Fruit fly (Drosophila melanogaster) whole organism, embryonic: ENCODE data around the gene RhoBTB.

Experiments
- ATbp ChIP-seq: fragments of 200-800 bp; sonication (Bioruptor generic); optimal IDR thresholded peaks from 2 replicates; lab custom pipeline; 2017; ENCODE audit warnings: missing biosample characterization, mild to moderate bottlenecking, missing genetic modification characterization, missing genetic modification reagents
- Aef1 ChIP-seq: fragments of 200-800 bp; sonication (Bioruptor generic); IDR thresholded peaks from 3 replicates; pipeline ENCODE4 v1.3.6; 2022; ENCODE audit warnings: missing biosample characterization, missing genetic modification characterization
- Blimp-1 ChIP-seq: fragments of 200-800 bp; sonication (Bioruptor generic); optimal IDR thresholded peaks from 3 replicates; lab custom pipeline; 2018; ENCODE audit warnings: missing biosample characterization, missing genetic modification characterization, mild to moderate bottlenecking, moderate library complexity, missing genetic modification reagents
- CG10321 ChIP-seq: fragments of 200-800 bp; sonication (Bioruptor generic); IDR thresholded peaks from 2 replicates; pipeline ENCODE4 v1.3.6; 2022; ENCODE audit warnings: missing biosample characterization, missing genetic modification characterization
- CG11398 ChIP-seq: fragments of 200-800 bp; sonication (Bioruptor generic); optimal IDR thresholded peaks from 2 replicates; lab custom pipeline; 2016; ENCODE audit warnings: missing biosample characterization, missing genetic modification characterization
- CG14965 ChIP-seq: fragments of 200-800 bp; sonication (Bioruptor generic); optimal IDR thresholded peaks from 2 replicates; lab custom pipeline; 2016; ENCODE audit warnings: missing biosample characterization, missing genetic modification characterization, borderline replicate concordance
- CG16779 ChIP-seq: fragments of 200-800 bp; sonication (Bioruptor generic); IDR thresholded peaks from 2 replicates; pipeline ENCODE4 v1.3.6; 2022; ENCODE audit warnings: missing biosample characterization, missing genetic modification characterization
- CG17186 ChIP-seq: fragments of 200-800 bp; sonication (Bioruptor generic); optimal IDR thresholded peaks from 3 replicates; lab custom pipeline; 2017; ENCODE audit warnings: missing biosample characterization, missing genetic modification reagents, missing genetic modification characterization
- CG1792 ChIP-seq: fragments of 200-800 bp; sonication (Bioruptor generic); optimal IDR thresholded peaks from 2 replicates; lab custom pipeline; 2016; ENCODE audit warnings: missing biosample characterization, missing genetic modification characterization
- CG32767 ChIP-seq: fragments of 200-800 bp; sonication (Bioruptor generic); IDR thresholded peaks from 2 replicates; pipeline ENCODE4 v1.3.6; 2022; ENCODE audit warnings: missing biosample characterization, missing genetic modification characterization
- CG33557 ChIP-seq: fragments of 200-800 bp; sonication (Bioruptor generic); optimal IDR thresholded peaks from 2 replicates; lab custom pipeline; 2019; ENCODE audit warnings: missing biosample characterization, mild to moderate bottlenecking, missing genetic modification characterization, moderate library complexity
- CG3726 ChIP-seq: fragments of 200-800 bp; sonication (Bioruptor generic); IDR thresholded peaks from 3 replicates; pipeline ENCODE4, ENCODE4 v1.3.6; 2022; ENCODE audit warnings: missing biosample characterization, missing genetic modification characterization
- CG4360 ChIP-seq: fragments of 200-800 bp; sonication (Bioruptor generic); IDR thresholded peaks from 2 replicates; pipeline ENCODE4 v1.3.6; 2022; ENCODE audit warnings: missing biosample characterization, missing genetic modification characterization
- CG7372 ChIP-seq: fragments of 200-800 bp; sonication (Bioruptor generic); IDR thresholded peaks from 2 replicates; pipeline ENCODE4 v1.3.6; 2022; ENCODE audit warnings: missing biosample characterization, missing genetic modification characterization
- CG9727 ChIP-seq: fragments of 200-800 bp; sonication (Bioruptor generic); optimal IDR thresholded peaks from 3 replicates; lab custom pipeline; 2017; ENCODE audit warnings: missing biosample characterization, mild to moderate bottlenecking, missing genetic modification characterization
- CG9932 ChIP-seq: fragments of 200-800 bp; sonication (Bioruptor generic); IDR thresholded peaks from 2 replicates; pipeline ENCODE4 v1.3.6; 2022; ENCODE audit warnings: missing biosample characterization, missing genetic modification characterization
- Deaf1 ChIP-seq: fragments of 200-800 bp; optimal IDR thresholded peaks from 3 replicates; lab custom pipeline; 2019; ENCODE audit warnings: missing biosample characterization, mild to moderate bottlenecking, missing genetic modification characterization, moderate library complexity
- Dll ChIP-seq: fragments of 200-800 bp; sonication (Bioruptor generic); IDR thresholded peaks from 4 replicates; pipeline ENCODE4 v1.3.6; 2022; ENCODE audit warnings: missing biosample characterization, missing genetic modification characterization; ENCODE audit not compliant: partially characterized antibody
- Drgx ChIP-seq: fragments of 200-800 bp; sonication (Bioruptor generic); IDR thresholded peaks from 2 replicates; pipeline ENCODE4 v1.3.6; 2022; ENCODE audit warnings: missing biosample characterization, missing genetic modification characterization
- Ets65A ChIP-seq: fragments of 200-800 bp; sonication (Bioruptor generic); peaks from one replicate; lab custom pipeline; 2016; ENCODE audit warnings: missing biosample characterization, missing genetic modification characterization
- Ets97D ChIP-seq: fragments of 200-800 bp; sonication (Bioruptor generic); optimal IDR thresholded peaks from 3 replicates; lab custom pipeline; 2016; ENCODE audit warnings: missing biosample characterization, missing genetic modification characterization
- HLH4C ChIP-seq: fragments of 200-800 bp; sonication (Bioruptor generic); IDR thresholded peaks from 3 replicates; pipeline ENCODE4 v1.3.6; 2022; ENCODE audit warnings: missing biosample characterization, missing genetic modification characterization; ENCODE audit not compliant: partially characterized antibody
- Hr51 ChIP-seq, 2 experiments: fragments of 200-800 bp; sonication (Bioruptor generic); optimal IDR thresholded peaks; 2 replicates in 1 of 2; 3 replicates in 1 of 2; lab custom pipeline; 2016 to 2018; ENCODE audit warnings: missing biosample characterization in 2 of 2, missing genetic modification characterization in 2 of 2, mild to moderate bottlenecking in 1 of 2, moderate library complexity in 1 of 2
- Lim3 ChIP-seq: fragments of 200-800 bp; sonication (Bioruptor generic); IDR thresholded peaks from 2 replicates; pipeline ENCODE4 v1.3.6; 2022; ENCODE audit warnings: missing biosample characterization, missing genetic modification characterization
- Lpt ChIP-seq: fragments of >200 bp; optimal IDR thresholded peaks from 2 replicates; lab custom pipeline; 2018; ENCODE audit warnings: missing biosample characterization, missing genetic modification characterization
- MBD-R2 ChIP-seq: fragments of 200-800 bp; sonication (Bioruptor generic); IDR thresholded peaks from 2 replicates; pipeline ENCODE4 v1.3.6; 2022; ENCODE audit warnings: missing biosample characterization, missing genetic modification characterization
- NC2β ChIP-seq: fragments of 200-800 bp; sonication (Bioruptor generic); optimal IDR thresholded peaks from 2 replicates; lab custom pipeline; 2016; ENCODE audit warnings: missing biosample characterization, missing genetic modification characterization
- Stat92E ChIP-seq, 3 experiments: fragments of >200 bp in 2 of 3; fragments of 200-800 bp in 1 of 3; sonication (Bioruptor generic) in 1 of 3; optimal IDR thresholded peaks; 2 replicates each; lab custom pipeline; 2017 to 2019; ENCODE audit warnings: missing biosample characterization in 3 of 3, missing genetic modification characterization in 3 of 3, mild to moderate bottlenecking in 1 of 3, moderate library complexity in 1 of 3
- Trl ChIP-seq, 3 experiments: fragments of >200 bp in 2 of 3; fragments of 200-800 bp in 1 of 3; sonication (Bioruptor generic) in 1 of 3; optimal IDR thresholded peaks; 2 replicates in 1 of 3; 3 replicates in 2 of 3; lab custom pipeline; 2016 to 2017; ENCODE audit warnings: missing biosample characterization in 1 of 3, missing genetic modification characterization in 1 of 3
- Vsx1 ChIP-seq: fragments of 200-800 bp; sonication (Bioruptor generic); optimal IDR thresholded peaks from 2 replicates; lab custom pipeline; 2017; ENCODE audit warnings: missing biosample characterization, mild to moderate bottlenecking, missing genetic modification characterization, missing genetic modification reagents
- al ChIP-seq: fragments of 200-800 bp; sonication (Bioruptor generic); IDR thresholded peaks from 2 replicates; pipeline ENCODE4 v1.3.6; 2022; ENCODE audit warnings: missing biosample characterization, missing genetic modification characterization
- ase ChIP-seq: fragments of 200-800 bp; sonication (Bioruptor generic); IDR thresholded peaks from 3 replicates; pipeline ENCODE4 v1.3.6; 2022; ENCODE audit warnings: missing biosample characterization, missing genetic modification characterization
- bigmax ChIP-seq: fragments of 200-800 bp; sonication (Bioruptor generic); optimal IDR thresholded peaks from 2 replicates; lab custom pipeline; 2018; ENCODE audit warnings: missing biosample characterization, mild to moderate bottlenecking, missing genetic modification characterization
- btn ChIP-seq: fragments of 200-800 bp; sonication (Bioruptor generic); optimal IDR thresholded peaks from 2 replicates; lab custom pipeline; 2016; ENCODE audit warnings: missing biosample characterization, missing genetic modification characterization
- chif ChIP-seq, 2 experiments: fragments of 200-800 bp; sonication (Bioruptor generic); optimal IDR thresholded peaks; 3 replicates each; lab custom pipeline; 2016; ENCODE audit warnings: missing biosample characterization in 2 of 2, missing genetic modification characterization in 2 of 2
- crp ChIP-seq, 2 experiments: fragments of 200-800 bp; sonication (Bioruptor generic); optimal IDR thresholded peaks; 2 replicates in 1 of 2; 3 replicates in 1 of 2; lab custom pipeline; 2017; ENCODE audit warnings: missing biosample characterization in 2 of 2, missing genetic modification characterization in 2 of 2, mild to moderate bottlenecking in 1 of 2, moderate library complexity in 1 of 2
- dpn ChIP-seq, 2 experiments: fragments of 200-800 bp; sonication (Bioruptor generic); optimal IDR thresholded peaks; 3 replicates each; lab custom pipeline; 2016; ENCODE audit warnings: missing biosample characterization in 2 of 2, missing genetic modification characterization in 2 of 2
- fd96Cb ChIP-seq: fragments of 200-800 bp; sonication (Bioruptor generic); optimal IDR thresholded peaks from 2 replicates; lab custom pipeline; 2018; ENCODE audit warnings: missing biosample characterization, mild to moderate bottlenecking, missing genetic modification characterization, moderate library complexity
- gce ChIP-seq: fragments of 200-800 bp; sonication (Bioruptor generic); IDR thresholded peaks from 3 replicates; pipeline ENCODE4 v1.3.6; 2022; ENCODE audit warnings: missing biosample characterization, missing genetic modification characterization
- luna ChIP-seq: fragments of 200-800 bp; sonication (Bioruptor generic); optimal IDR thresholded peaks from 2 replicates; lab custom pipeline; 2016; ENCODE audit warnings: missing biosample characterization, missing genetic modification characterization
- psq ChIP-seq: fragments of 200-800 bp; sonication (Bioruptor generic); optimal IDR thresholded peaks from 2 replicates; lab custom pipeline; 2017; ENCODE audit warnings: missing biosample characterization, missing genetic modification characterization
- ro ChIP-seq: fragments of 200-800 bp; sonication (Bioruptor generic); IDR thresholded peaks from 2 replicates; pipeline ENCODE4 v1.3.6; 2022; ENCODE audit warnings: missing biosample characterization, missing genetic modification characterization
- schlank ChIP-seq: fragments of 200-800 bp; sonication (Bioruptor generic); optimal IDR thresholded peaks from 2 replicates; lab custom pipeline; 2018; ENCODE audit warnings: missing biosample characterization, mild to moderate bottlenecking, missing genetic modification characterization
- stwl ChIP-seq: fragments of 200-800 bp; sonication (Bioruptor generic); optimal IDR thresholded peaks from 3 replicates; lab custom pipeline; 2018; ENCODE audit warnings: missing biosample characterization, mild to moderate bottlenecking, missing genetic modification characterization, moderate library complexity
- tio ChIP-seq: fragments of 200-800 bp; sonication (Bioruptor generic); optimal IDR thresholded peaks from 2 replicates; lab custom pipeline; 2017; ENCODE audit warnings: missing biosample characterization, missing genetic modification characterization, inconsistent platforms
- vnd ChIP-seq: fragments of 200-800 bp; sonication (Bioruptor generic); IDR thresholded peaks from 3 replicates; pipeline ENCODE4 v1.3.6; 2022; ENCODE audit warnings: missing biosample characterization, missing genetic modification characterization; ENCODE audit not compliant: partially characterized antibody
- zfh2 ChIP-seq: fragments of 200-800 bp; sonication (Bioruptor generic); optimal IDR thresholded peaks from 2 replicates; lab custom pipeline; 2016; ENCODE audit warnings: missing biosample characterization, missing genetic modification characterization

The RhoBTB gene

DNA sequence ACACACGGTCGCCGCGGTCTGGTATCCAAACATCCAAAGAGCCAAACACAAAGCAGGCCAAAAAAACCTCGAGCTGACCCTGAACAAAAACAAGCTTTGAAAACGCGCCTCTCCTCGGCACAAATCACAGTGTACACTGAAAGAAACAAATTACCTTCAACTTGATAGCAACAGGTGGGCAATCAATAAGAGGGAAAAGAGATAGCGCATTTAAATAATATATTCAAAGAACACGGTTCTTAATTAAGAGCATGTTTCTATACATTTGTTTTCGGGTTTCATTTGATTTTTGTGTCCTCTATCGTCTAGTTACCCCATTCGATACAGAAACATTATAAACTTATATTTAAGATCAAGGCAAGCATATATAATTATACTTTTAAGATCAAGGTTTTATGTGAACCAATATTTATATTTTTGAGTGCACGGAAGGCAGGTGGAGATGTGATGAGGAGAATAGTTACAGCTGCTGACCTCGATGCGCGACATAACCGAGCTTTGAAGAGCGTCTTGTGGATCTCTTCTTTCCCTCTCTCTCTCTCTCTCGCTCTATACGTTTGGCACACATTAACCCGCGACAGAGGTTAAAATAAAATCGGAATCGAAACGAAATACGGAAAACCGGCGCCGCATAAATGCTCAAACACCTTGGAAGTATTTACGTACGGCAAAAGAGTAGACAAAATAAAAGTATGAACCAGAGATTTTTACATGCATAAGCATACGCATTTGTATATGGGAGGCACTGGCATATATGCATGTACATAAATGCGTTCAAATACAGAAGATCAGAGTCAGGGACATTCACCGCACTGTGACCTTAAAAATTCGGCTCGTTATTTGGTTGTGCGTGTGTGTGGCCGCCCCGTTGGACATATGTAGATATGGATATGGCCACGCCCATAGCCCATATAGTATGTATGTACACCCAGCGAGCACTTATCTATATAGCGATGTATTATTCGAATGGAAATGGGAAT, 22.5 kb downstream of the RhoBTB start (continued):
- TF ChIP-seq gce (GFP tag; lab: Robert Waterston, UW) (peak; percentile 51; the same call in 1 of the 3 replicates), Ets97D (GFP tag; lab: Kevin White, UChicago) (peak; percentile 20), Drgx (GFP tag; lab: Robert Waterston, UW) (peak; percentile 78), dpn (GFP tag; optimal IDR thresholded peaks at IDR 0.05; lab: Kevin White, UChicago) (peak; percentile 77 to 84), HLH4C (GFP tag; lab: Robert Waterston, UW) (no peak), Stat92E (GFP tag; optimal IDR thresholded peaks at IDR 0.05; lab: Kevin White, UChicago) (peak in 1 of 3 experiments; percentile 46), luna (GFP tag; lab: Kevin White, UChicago) (no peak), CG17186 (peak; percentile 26), Blimp-1 (GFP tag; lab: Kevin White, UChicago) (peak; percentile 81), CG9727 (GFP tag; lab: Kevin White, UChicago) (peak; percentile 78), Lim3 (GFP tag; lab: Robert Waterston, UW) (0 out of 2 replicates have a peak, but pooled peaks have one; percentile 15), chif (GFP tag; optimal IDR thresholded peaks at IDR 0.05; lab: Kevin White, UChicago) (peak; percentile 56 to 72), zfh2 (GFP tag; lab: Kevin White, UChicago) (peak; percentile 64), Deaf1 (tag; lab: Kevin White, UChicago) (peak; percentile 60), CG1792 (GFP tag; lab: Kevin White, UChicago) (peak; percentile 41), ro (GFP tag; lab: Robert Waterston, UW) (peak; percentile 38; the same call in 1 of the 2 replicates), fd96Cb (tag; lab: Kevin White, UChicago) (peak; percentile 82), Vsx1 (GFP tag; lab: Kevin White, UChicago) (peak; percentile 88), CG10321 (peak; percentile 40; the same call in 1 of the 2 replicates), schlank (tag; lab: Kevin White, UChicago) (peak; percentile 29), NC2β (peak; percentile 50), bigmax (no peak), stwl (tag; lab: Kevin White, UChicago) (no peak), ase (GFP tag; lab: Robert Waterston, UW) (peak; percentile 79), CG11398 (GFP tag; lab: Kevin White, UChicago) (peak; percentile 23), vnd (GFP tag; lab: Robert Waterston, UW) (no peak), CG3726 (GFP tag; lab: Robert Waterston, UW) (no peak), Aef1 (GFP tag; lab: Robert Waterston, UW) (peak; percentile 73), Trl (optimal IDR thresholded peaks at IDR 0.05; lab: Kevin White, UChicago) (peak; percentile 51 to 67), Trl (GFP tag; optimal IDR thresholded peaks at IDR 0.05; lab: Kevin White, UChicago) (peak; percentile 65), al (GFP tag; lab: Robert Waterston, UW) (peak; percentile 73), Hr51 (GFP tag; optimal IDR thresholded peaks at IDR 0.05; lab: Kevin White, UChicago) (peak; percentile 55 to 92), Ets65A (GFP tag; lab: Kevin White, UChicago) (peak; percentile 91), crp (GFP tag; optimal IDR thresholded peaks at IDR 0.05; lab: Kevin White, UChicago) (peak in 1 of 2 experiments; percentile 50), CG32767 (GFP tag; lab: Robert Waterston, UW) (no peak), tio (GFP tag; lab: Kevin White, UChicago) (peak; percentile 88), Dll (no peak), CG4360 (no peak), CG16779 (no peak), CG14965 (peak; percentile 38), MBD-R2 (GFP tag; lab: Robert Waterston, UW) (peak; percentile 9; the same call in 1 of the 2 replicates), btn (GFP tag; lab: Kevin White, UChicago) (peak; percentile 18), CG33557 (GFP tag; lab: Kevin White, UChicago) (peak; percentile 67), Lpt (no peak), ATbp (GFP tag; lab: Kevin White, UChicago) (peak; percentile 85), CG9932 (GFP tag; lab: Robert Waterston, UW) (peak; percentile 80), CG7372 (GFP tag; lab: Robert Waterston, UW) (peak; percentile 71), psq (GFP tag; lab: Kevin White, UChicago) (peak; percentile 10)
